Worm (Caenorhabditis elegans) whole organism, L2 larva: Measurements from ENCODE around the gene srw-71.

Experiments used
- F13H6.1 ChIP-seq: sonication (generic microtip); optimal IDR thresholded peaks from 2 replicates; lab custom pipeline; 2016; ENCODE audit warnings: missing genetic modification characterization, missing compliant biosample characterization
- R02D3.7 ChIP-seq: fragments of 150-350 bp; optimal IDR thresholded peaks from 2 replicates; lab custom pipeline; 2014; ENCODE audit warnings: missing biosample characterization, missing genetic modification characterization
- ZK546.5 ChIP-seq: sonication (generic microtip); optimal IDR thresholded peaks from 2 replicates; lab custom pipeline; 2017; ENCODE audit warnings: missing biosample characterization, missing genetic modification characterization
- ceh-82 ChIP-seq: fragments of 150-350 bp; optimal IDR thresholded peaks from 2 replicates; lab custom pipeline; 2014; ENCODE audit warnings: missing biosample characterization, missing genetic modification characterization
- egl-27 ChIP-seq: sonication (generic microtip); optimal IDR thresholded peaks from 3 replicates; lab custom pipeline; 2017; ENCODE audit warnings: missing biosample characterization, missing genetic modification reagents, missing genetic modification characterization
- fos-1 ChIP-seq: fragments of 150-350 bp; optimal IDR thresholded peaks from 2 replicates; lab custom pipeline; 2014; ENCODE audit warnings: missing biosample characterization, missing genetic modification characterization
- gmeb-1 ChIP-seq: fragments of 150-350 bp; optimal IDR thresholded peaks from 2 replicates; lab custom pipeline; 2014; ENCODE audit warnings: missing biosample characterization, missing genetic modification characterization
- lin-13 ChIP-seq: fragments of 150-350 bp; optimal IDR thresholded peaks from 2 replicates; lab custom pipeline; 2014; ENCODE audit warnings: missing biosample characterization, missing genetic modification reagents, missing genetic modification characterization
- lin-39 ChIP-seq: fragments of 150-350 bp; optimal IDR thresholded peaks from 2 replicates; lab custom pipeline; 2014; ENCODE audit warnings: missing biosample characterization, missing genetic modification reagents, missing genetic modification characterization
- mab-5 ChIP-seq: fragments of 150-350 bp; optimal IDR thresholded peaks from 2 replicates; lab custom pipeline; 2014; ENCODE audit warnings: missing biosample characterization, missing genetic modification characterization
- nhr-12 ChIP-seq: fragments of 150-350 bp; optimal IDR thresholded peaks from 2 replicates; lab custom pipeline; 2014; ENCODE audit warnings: missing biosample characterization, missing genetic modification characterization
- sem-4 ChIP-seq: fragments of 150-350 bp; optimal IDR thresholded peaks from 2 replicates; lab custom pipeline; 2014; ENCODE audit warnings: missing biosample characterization, missing genetic modification reagents, missing genetic modification characterization
- skn-1 ChIP-seq: sonication (generic microtip); optimal IDR thresholded peaks from 2 replicates; lab custom pipeline; 2017; ENCODE audit warnings: missing biosample characterization, missing genetic modification characterization
- unc-55 ChIP-seq: fragments of 150-350 bp; sonication (generic microtip); optimal IDR thresholded peaks from 3 replicates; lab custom pipeline; 2014; ENCODE audit warnings: missing biosample characterization, missing genetic modification reagents, missing genetic modification characterization

ce11 chrV:7399202-7399601, 31.7 kb downstream of the srw-71 start, which contains the start of gene gst-41:
- TF ChIP-seq mab-5: no peak
- TF ChIP-seq ZK546.5 (tag; lab: Kevin White, UChicago): no peak
- TF ChIP-seq ceh-82 (tag; lab: Kevin White, UChicago): no peak
- TF ChIP-seq skn-1 (tag; lab: Kevin White, UChicago): no peak
- TF ChIP-seq gmeb-1 (tag; lab: Kevin White, UChicago): no peak
- TF ChIP-seq lin-13 (GFP tag; lab: Kevin White, UChicago): no peak
- no peak for TF ChIP-seq fos-1 (tag; lab: Kevin White, UChicago)
- TF ChIP-seq R02D3.7: no peak
- no peak for TF ChIP-seq egl-27 (tag; lab: Kevin White, UChicago)
- TF ChIP-seq nhr-12 (tag; lab: Kevin White, UChicago): no peak
- TF ChIP-seq lin-39: no peak
- TF ChIP-seq unc-55 (GFP tag; lab: Kevin White, UChicago): no peak
- TF ChIP-seq F13H6.1 (tag; lab: Kevin White, UChicago): no peak
- no peak for TF ChIP-seq sem-4 (tag; lab: Kevin White, UChicago)
